Fruit fly (Drosophila melanogaster) whole organism, embryonic: ENCODE results near the gene CG5255.

Experiments used
- CG10543 ChIP-seq: fragments of 200-800 bp; sonication (Bioruptor generic); optimal IDR thresholded peaks from 3 replicates; lab custom pipeline; 2017; ENCODE audit warnings: missing biosample characterization, mild to moderate bottlenecking, missing genetic modification characterization, moderate library complexity
- CG15514 ChIP-seq: fragments of 200-800 bp; sonication (Bioruptor generic); optimal IDR thresholded peaks from 3 replicates; lab custom pipeline; 2017; ENCODE audit warnings: missing biosample characterization, missing genetic modification characterization, mild to moderate bottlenecking, moderate library complexity, missing genetic modification reagents
- CG16779 ChIP-seq: fragments of 200-800 bp; sonication (Bioruptor generic); IDR thresholded peaks from 2 replicates; pipeline ENCODE4 v1.3.6; 2022; ENCODE audit warnings: missing biosample characterization, missing genetic modification characterization
- CG2875 ChIP-seq: fragments of 200-800 bp; sonication (Bioruptor generic); optimal IDR thresholded peaks from 2 replicates; lab custom pipeline; 2017; ENCODE audit warnings: missing biosample characterization, mild to moderate bottlenecking, missing genetic modification characterization, missing genetic modification reagents
- CG4617 ChIP-seq: fragments of 200-800 bp; sonication (Bioruptor generic); optimal IDR thresholded peaks from 3 replicates; lab custom pipeline; 2016; ENCODE audit warnings: missing biosample characterization, missing genetic modification characterization, borderline replicate concordance
- danr ChIP-seq: fragments of 200-800 bp; sonication (Bioruptor generic); IDR thresholded peaks from 2 replicates; pipeline ENCODE4 v1.3.6; 2022; ENCODE audit warnings: missing biosample characterization, missing genetic modification characterization
- fd64A ChIP-seq: fragments of 200-800 bp; sonication (Bioruptor generic); optimal IDR thresholded peaks from 3 replicates; lab custom pipeline; 2018; ENCODE audit warnings: missing biosample characterization, mild to moderate bottlenecking, missing genetic modification characterization
- odd ChIP-seq: fragments of 200-800 bp; sonication (Bioruptor generic); optimal IDR thresholded peaks from 2 replicates; lab custom pipeline; 2017; ENCODE audit warnings: missing biosample characterization, mild to moderate bottlenecking, missing genetic modification characterization
- wek ChIP-seq: fragments of 200-800 bp; sonication (Bioruptor generic); optimal IDR thresholded peaks from 3 replicates; lab custom pipeline; 2018; ENCODE audit warnings: missing biosample characterization, mild to moderate bottlenecking, missing genetic modification characterization, moderate library complexity
- zfh2 ChIP-seq: fragments of 200-800 bp; sonication (Bioruptor generic); optimal IDR thresholded peaks from 2 replicates; lab custom pipeline; 2016; ENCODE audit warnings: missing biosample characterization, missing genetic modification characterization

DNA sequence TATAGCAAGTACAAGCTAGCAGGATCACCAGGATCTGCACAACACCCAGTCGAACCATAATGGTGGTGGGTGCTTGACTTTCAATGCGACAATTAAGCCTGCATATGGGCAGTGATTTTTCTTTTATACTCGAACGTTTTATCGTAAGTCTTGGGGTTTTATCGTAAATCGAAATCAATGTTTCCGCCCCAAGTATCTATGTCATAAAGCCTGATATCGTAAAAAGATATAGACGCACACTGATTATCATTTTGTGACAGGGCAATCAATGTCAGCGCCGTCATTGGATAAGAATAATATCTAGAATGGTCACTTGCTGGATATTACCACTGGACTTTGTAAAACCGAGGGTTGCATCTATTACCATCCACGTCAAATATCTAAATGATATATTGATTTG lies 7.4 kb upstream of the CG5255 start, which contains the start of gene CG17475:
- TF ChIP-seq CG16779 (GFP tag; lab: Robert Waterston, UW) = no peak
- TF ChIP-seq wek = no peak
- no peak for TF ChIP-seq CG4617 (GFP tag; lab: Kevin White, UChicago)
- TF ChIP-seq CG10543 = no peak
- no peak for TF ChIP-seq CG15514 (GFP tag; lab: Kevin White, UChicago)
- TF ChIP-seq danr (GFP tag; lab: Robert Waterston, UW) = no peak
- TF ChIP-seq CG2875 (GFP tag; lab: Kevin White, UChicago) = no peak
- no peak for TF ChIP-seq odd (GFP tag; lab: Kevin White, UChicago)
- TF ChIP-seq zfh2 (GFP tag; lab: Kevin White, UChicago) = no peak
- TF ChIP-seq fd64A (GFP tag; lab: Kevin White, UChicago) = no peak
